Worm (Caenorhabditis elegans) whole organism, L3 larva: Measurements from ENCODE around the gene ZK688.1.

Experiments
- R02D3.7 ChIP-seq: fragments of 150-350 bp; optimal IDR thresholded peaks from 2 replicates; lab custom pipeline; 2014; ENCODE audit warnings: missing biosample characterization, missing genetic modification characterization
- ZK546.5 ChIP-seq: sonication (generic microtip); optimal IDR thresholded peaks from 2 replicates; lab custom pipeline; 2017; ENCODE audit warnings: missing biosample characterization, missing genetic modification characterization
- ama-1 ChIP-seq: fragments of 150-350 bp; optimal IDR thresholded peaks from 2 replicates; lab custom pipeline; 2018
- ceh-16 ChIP-seq: sonication (generic microtip); optimal IDR thresholded peaks from 2 replicates; lab custom pipeline; 2017; ENCODE audit warnings: missing biosample characterization, missing genetic modification characterization
- ceh-28 ChIP-seq: fragments of 150-350 bp; optimal IDR thresholded peaks from 2 replicates; lab custom pipeline; 2014; ENCODE audit warnings: missing biosample characterization, missing genetic modification reagents, missing genetic modification characterization
- ceh-82 ChIP-seq: fragments of 150-350 bp; optimal IDR thresholded peaks from 2 replicates; lab custom pipeline; 2014; ENCODE audit warnings: missing biosample characterization, missing genetic modification characterization
- ceh-9 ChIP-seq: sonication (generic microtip); optimal IDR thresholded peaks from 2 replicates; lab custom pipeline; 2018; ENCODE audit warnings: missing biosample characterization, missing genetic modification characterization
- egl-5 ChIP-seq: fragments of 150-350 bp; optimal IDR thresholded peaks from 2 replicates; lab custom pipeline; 2017; ENCODE audit warnings: missing biosample characterization, missing genetic modification reagents, missing genetic modification characterization, inconsistent platforms
- elt-1 ChIP-seq: fragments of 150-350 bp; optimal IDR thresholded peaks from 2 replicates; lab custom pipeline; 2014; ENCODE audit warnings: missing biosample characterization, missing genetic modification characterization
- elt-2 ChIP-seq: sonication (generic microtip); optimal IDR thresholded peaks from 2 replicates; lab custom pipeline; 2016; ENCODE audit warnings: missing genetic modification reagents, mild to moderate bottlenecking, missing genetic modification characterization, missing compliant biosample characterization
- eor-1 ChIP-seq, 2 experiments: fragments of 150-350 bp; optimal IDR thresholded peaks; 2 replicates each; lab custom pipeline; 2014 to 2018; ENCODE audit warnings: missing biosample characterization in 2 of 2, missing genetic modification characterization in 2 of 2
- hmg-11 ChIP-seq: sonication (generic microtip); optimal IDR thresholded peaks from 2 replicates; lab custom pipeline; 2016; ENCODE audit warnings: missing genetic modification characterization, missing compliant biosample characterization
- jun-1 ChIP-seq: fragments of 150-350 bp; optimal IDR thresholded peaks from 2 replicates; lab custom pipeline; 2014; ENCODE audit warnings: missing biosample characterization, missing genetic modification reagents, missing genetic modification characterization
- lin-39 ChIP-seq: fragments of 150-350 bp; optimal IDR thresholded peaks from 2 replicates; lab custom pipeline; 2018; ENCODE audit warnings: missing biosample characterization, missing genetic modification reagents, missing genetic modification characterization
- lsy-12 ChIP-seq: sonication (generic microtip); optimal IDR thresholded peaks from 2 replicates; lab custom pipeline; 2016; ENCODE audit warnings: mild to moderate bottlenecking, missing genetic modification characterization, missing compliant biosample characterization
- mdl-1 ChIP-seq: fragments of 150-350 bp; optimal IDR thresholded peaks from 2 replicates; lab custom pipeline; 2014; ENCODE audit warnings: missing biosample characterization, missing genetic modification characterization
- mml-1 ChIP-seq: fragments of 150-350 bp; sonication (generic microtip); optimal IDR thresholded peaks from 3 replicates; lab custom pipeline; 2014; ENCODE audit warnings: missing biosample characterization, missing genetic modification characterization
- nfya-1 ChIP-seq: sonication (generic microtip); optimal IDR thresholded peaks from 2 replicates; lab custom pipeline; 2017; ENCODE audit warnings: missing genetic modification characterization, mild to moderate bottlenecking, missing compliant biosample characterization, antibody characterized with exemption, moderate library complexity; ENCODE audit not compliant: insufficient read depth
- nhr-11 ChIP-seq: fragments of 150-350 bp; optimal IDR thresholded peaks from 2 replicates; lab custom pipeline; 2014; ENCODE audit warnings: missing biosample characterization, missing genetic modification characterization
- nhr-12 ChIP-seq: fragments of 150-350 bp; optimal IDR thresholded peaks from 2 replicates; lab custom pipeline; 2014; ENCODE audit warnings: missing biosample characterization, missing genetic modification characterization
- nhr-23 ChIP-seq: fragments of 150-350 bp; optimal IDR thresholded peaks from 2 replicates; lab custom pipeline; 2014; ENCODE audit warnings: missing biosample characterization, missing genetic modification reagents, missing genetic modification characterization
- nhr-237 ChIP-seq: fragments of 150-350 bp; optimal IDR thresholded peaks from 2 replicates; lab custom pipeline; 2014; ENCODE audit warnings: missing biosample characterization, missing genetic modification characterization
- nhr-28 ChIP-seq: fragments of 150-350 bp; optimal IDR thresholded peaks from 2 replicates; lab custom pipeline; 2014; ENCODE audit warnings: missing biosample characterization, missing genetic modification characterization
- nhr-76 ChIP-seq: fragments of 150-350 bp; sonication (generic microtip); optimal IDR thresholded peaks from 5 replicates; lab custom pipeline; 2014; ENCODE audit warnings: missing biosample characterization, missing genetic modification characterization
- pqm-1 ChIP-seq: fragments of 150-350 bp; optimal IDR thresholded peaks from 2 replicates; lab custom pipeline; 2017; ENCODE audit warnings: missing biosample characterization, missing genetic modification characterization, inconsistent platforms
- sea-2 ChIP-seq: fragments of 150-350 bp; sonication (generic microtip); optimal IDR thresholded peaks from 4 replicates; lab custom pipeline; 2014; ENCODE audit warnings: missing biosample characterization, missing genetic modification reagents, missing genetic modification characterization
- tbx-2 ChIP-seq: sonication (generic microtip); optimal IDR thresholded peaks from 2 replicates; lab custom pipeline; 2016; ENCODE audit warnings: mild to moderate bottlenecking, missing genetic modification characterization, missing compliant biosample characterization
- unc-39 ChIP-seq: sonication (generic microtip); optimal IDR thresholded peaks from 4 replicates; lab custom pipeline; 2017; ENCODE audit warnings: missing biosample characterization, missing genetic modification characterization
- unc-62 ChIP-seq: fragments of 150-350 bp; sonication (generic microtip); optimal IDR thresholded peaks from 4 replicates; lab custom pipeline; 2014; ENCODE audit warnings: missing biosample characterization, missing genetic modification reagents, missing genetic modification characterization
- ztf-11 ChIP-seq: fragments of 150-350 bp; optimal IDR thresholded peaks from 2 replicates; lab custom pipeline; 2014; ENCODE audit warnings: missing biosample characterization, missing genetic modification characterization
- ztf-4 ChIP-seq: fragments of 150-350 bp; optimal IDR thresholded peaks from 2 replicates; lab custom pipeline; 2014; ENCODE audit warnings: missing biosample characterization, missing genetic modification characterization

Gene ZK688.1

DNA sequence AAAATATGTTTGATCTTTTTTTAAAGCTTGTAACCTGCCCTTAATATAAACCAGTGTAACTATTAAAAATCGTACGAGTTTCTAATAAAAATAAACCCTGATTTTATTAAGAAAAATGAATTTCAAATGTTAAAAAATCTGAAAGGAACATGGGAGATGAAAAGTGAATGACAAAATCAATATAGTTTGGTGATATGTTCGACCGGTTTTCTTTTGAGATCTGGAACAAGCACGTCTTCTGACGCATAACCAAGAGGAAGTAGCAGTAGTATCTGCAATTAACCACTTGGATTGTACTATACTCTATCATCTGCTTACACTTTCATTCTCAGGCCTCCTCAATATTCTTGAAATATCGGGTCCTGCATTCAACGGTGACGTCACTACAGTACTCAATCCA is 32.3 kb upstream of the ZK688.1 start:
- TF ChIP-seq nhr-11 (tag; lab: Kevin White, UChicago) (no peak), R02D3.7 (tag; lab: Kevin White, UChicago) (no peak), unc-62 (GFP tag; lab: Kevin White, UChicago) (no peak), nfya-1 (tag; lab: Kevin White, UChicago) (no peak), nhr-28 (tag; lab: Kevin White, UChicago) (no peak), eor-1 (tag; optimal IDR thresholded peaks at IDR 0.05; lab: Kevin White, UChicago) (no peak), egl-5 (tag; lab: Kevin White, UChicago) (no peak), hmg-11 (no peak), ZK546.5 (tag; lab: Kevin White, UChicago) (no peak), ztf-11 (tag; lab: Kevin White, UChicago) (no peak), ceh-9 (tag; lab: Kevin White, UChicago) (no peak), lsy-12 (tag; lab: Kevin White, UChicago) (no peak), unc-39 (tag; lab: Kevin White, UChicago) (no peak), pqm-1 (tag; lab: Kevin White, UChicago) (no peak), ceh-82 (no peak), mdl-1 (tag; lab: Kevin White, UChicago) (no peak), elt-1 (tag; lab: Kevin White, UChicago) (no peak)

DNA sequence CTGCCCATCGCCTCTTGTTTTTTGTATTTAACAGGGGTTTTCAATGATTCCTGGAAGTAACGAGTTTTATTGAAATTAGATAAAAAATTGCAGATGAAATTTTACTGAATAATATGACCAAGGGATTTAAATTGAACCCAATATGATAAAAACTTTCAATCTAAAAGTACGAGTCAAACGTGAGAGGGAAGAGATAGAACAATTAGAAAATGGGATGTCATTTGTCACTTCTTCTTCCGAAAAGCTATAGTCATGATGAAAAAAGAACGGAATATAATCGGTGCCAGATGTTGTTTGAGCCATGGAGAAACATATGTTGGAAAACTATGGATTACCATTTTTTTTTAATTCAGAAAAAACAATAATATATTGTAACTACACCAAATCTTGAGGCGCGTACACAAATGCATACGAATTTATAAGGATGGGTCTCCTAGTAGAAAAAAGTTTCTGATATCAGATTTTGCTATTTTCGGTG is 30.5 kb upstream of the ZK688.1 start, which contains the start of gene sup-18:
Gene sup-18 (minus strand): TSS at position 51 of the 478 bp plus-strand sequence.
- TF ChIP-seq lin-39 (tag; lab: Kevin White, UChicago) (no peak), R02D3.7 (tag; lab: Kevin White, UChicago) (no peak), nhr-11 (tag; lab: Kevin White, UChicago) (no peak), nfya-1 (tag; lab: Kevin White, UChicago) (no peak)

DNA sequence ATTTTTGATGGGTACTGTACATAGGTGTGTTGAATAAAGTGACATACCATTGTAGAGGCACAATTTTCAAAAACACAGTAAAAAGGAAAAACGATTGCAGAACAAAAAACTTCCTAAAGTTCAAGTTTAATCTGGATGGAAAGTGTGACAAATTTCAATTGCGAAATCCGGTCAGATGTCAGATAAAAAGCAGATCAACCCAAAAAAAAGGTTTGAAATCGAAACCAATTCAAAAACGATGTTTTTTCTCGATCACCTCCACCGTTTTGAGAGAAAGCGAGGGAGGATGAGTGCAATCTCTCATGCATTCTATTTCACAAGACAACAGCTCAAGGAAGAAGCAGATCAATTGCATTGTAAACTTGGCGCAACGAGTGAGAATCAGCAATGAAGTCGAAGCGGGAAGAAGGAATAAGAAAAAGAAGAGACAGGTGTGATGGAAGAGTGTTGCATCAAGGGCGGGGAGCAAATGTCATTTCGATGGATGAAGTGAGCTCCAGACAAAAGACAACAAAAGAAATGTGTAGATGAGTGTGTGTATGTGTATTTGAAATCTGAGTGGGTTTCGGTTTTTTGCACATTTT is 29.1 kb upstream of the ZK688.1 start:
- no peak for TF ChIP-seq egl-5 (tag; lab: Kevin White, UChicago)
- TF ChIP-seq mml-1 (tag; lab: Kevin White, UChicago) = no peak
- TF ChIP-seq ztf-4 (tag; lab: Kevin White, UChicago) = no peak
- TF ChIP-seq unc-39 (tag; lab: Kevin White, UChicago) = no peak
- no peak for TF ChIP-seq nhr-12 (tag; lab: Kevin White, UChicago)
- no peak for TF ChIP-seq jun-1 (tag; lab: Kevin White, UChicago)
- TF ChIP-seq nhr-76 = no peak
- no peak for TF ChIP-seq nhr-23 (tag; lab: Kevin White, UChicago)
- TF ChIP-seq tbx-2 (tag; lab: Kevin White, UChicago) = no peak
- TF ChIP-seq nhr-237 (tag; lab: Kevin White, UChicago) = no peak
- TF ChIP-seq ama-1 = no peak
- TF ChIP-seq lin-39 (tag; lab: Kevin White, UChicago) = no peak
- no peak for TF ChIP-seq ZK546.5 (tag; lab: Kevin White, UChicago)
- no peak for TF ChIP-seq ceh-16
- TF ChIP-seq lsy-12 (tag; lab: Kevin White, UChicago) = no peak
- no peak for TF ChIP-seq elt-2 (tag; lab: Kevin White, UChicago)
- no peak for TF ChIP-seq ceh-9 (tag; lab: Kevin White, UChicago)
- TF ChIP-seq sea-2 (GFP tag; lab: Kevin White, UChicago) = no peak
- TF ChIP-seq elt-1 (tag; lab: Kevin White, UChicago) = no peak
- TF ChIP-seq R02D3.7 (tag; lab: Kevin White, UChicago) = no peak

DNA sequence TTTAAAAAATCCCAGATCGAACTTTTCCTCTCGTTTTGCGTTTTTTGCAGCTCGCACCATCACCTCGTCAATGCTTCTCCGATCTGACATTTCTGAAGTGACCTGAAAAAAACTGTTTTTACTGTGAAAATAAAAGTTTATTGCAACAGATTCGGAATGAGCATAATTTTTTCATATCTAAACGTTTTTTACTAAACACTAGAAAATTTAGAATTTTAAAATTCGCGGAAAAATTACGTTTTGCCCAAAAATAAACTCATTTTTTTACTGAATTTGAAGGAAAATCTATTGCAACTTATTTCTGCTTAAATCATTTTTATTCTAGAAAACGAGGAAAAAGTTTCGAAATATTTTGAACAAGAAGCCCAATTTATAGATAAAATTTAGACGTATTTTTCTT is 26.5 kb upstream of the ZK688.1 start, which contains the start of gene ZK688.9:
Gene ZK688.9 (minus strand): TSS at position 101 of the 400 bp plus-strand sequence.
- TF ChIP-seq mml-1 (tag; lab: Kevin White, UChicago) = no peak
- TF ChIP-seq eor-1 (tag; optimal IDR thresholded peaks at IDR 0.05; lab: Kevin White, UChicago) = no peak
- TF ChIP-seq hmg-11 = no peak
- TF ChIP-seq, all 47 proteins: peak for 0

DNA sequence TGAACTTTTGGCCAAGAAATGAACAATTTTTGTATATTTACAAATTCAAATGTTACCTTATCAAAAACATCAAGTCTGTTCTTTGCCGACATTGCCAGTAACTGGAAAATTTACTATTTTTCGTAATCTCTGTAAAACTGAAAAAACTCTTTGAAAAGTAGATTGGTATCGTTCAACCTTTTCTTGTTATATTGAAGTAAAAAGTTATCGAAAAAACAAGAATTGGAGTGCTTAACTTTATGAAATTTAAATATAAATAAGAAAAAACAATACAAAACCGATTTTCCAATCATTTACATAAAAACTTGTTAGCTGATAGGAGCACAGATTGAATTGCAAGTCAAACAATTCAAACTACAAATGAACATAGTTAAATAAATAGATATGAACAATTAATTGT is 24.5 kb upstream of the ZK688.1 start, which contains the start of gene ZK688.11:
Gene ZK688.11 (minus strand): TSS at position 101 of the 400 bp plus-strand sequence.
- peak; percentile 3 for TF ChIP-seq ceh-28
- TF ChIP-seq ama-1 = no peak
